Fruit fly (Drosophila melanogaster): ENCODE results near the gene Tap42.

Gene Tap42

dm6 chr2L:13378488-13378964 is 11.1 kb downstream of the Tap42 start, which contains the start of the genes CG9302 and beta'COP (continued):
- no peak for TF ChIP-seq D19A (tag; optimal IDR thresholded peaks at IDR 0.05)
- TF ChIP-seq CG34224 (GFP tag; IDR thresholded peaks at IDR 0.05; ENCODE audit: partially characterized antibody), result no peak; the same call in 2 of the 3 replicates
- TF ChIP-seq CG2678 (tag; optimal IDR thresholded peaks at IDR 0.05), result no peak
- TF ChIP-seq nerfin-2 (GFP tag; IDR thresholded peaks at IDR 0.05; ENCODE audit: partially characterized antibody), result peak; percentile 50; the same call in 1 of the 2 replicates
- TF ChIP-seq ci (GFP tag; IDR thresholded peaks at IDR 0.05), result no peak
- TF ChIP-seq ap (GFP tag; IDR thresholded peaks at IDR 0.05), result no peak
- TF ChIP-seq slou (GFP tag; optimal IDR thresholded peaks at IDR 0.05), result peak; percentile 81
- peak; percentile 47 for TF ChIP-seq CG8290 (GFP tag; optimal IDR thresholded peaks at IDR 0.05)
- TF ChIP-seq CG8290 (tag; optimal IDR thresholded peaks at IDR 0.05), result peak in 1 of 2 experiments; percentile 15
- no peak for TF ChIP-seq CG11696 (GFP tag; IDR thresholded peaks at IDR 0.05)
- no peak for TF ChIP-seq CG16779 (GFP tag; IDR thresholded peaks at IDR 0.05)
- TF ChIP-seq kay (GFP tag; optimal IDR thresholded peaks at IDR 0.05), result peak; percentile 75
- no peak for TF ChIP-seq CG8359 (GFP tag; optimal IDR thresholded peaks at IDR 0.05; ENCODE audit: borderline replicate concordance)
- TF ChIP-seq ERR (GFP tag; optimal IDR thresholded peaks at IDR 0.05), result no peak
- TF ChIP-seq Dfd (GFP tag; optimal IDR thresholded peaks at IDR 0.05), result no peak
- no peak for TF ChIP-seq ac (GFP tag; optimal IDR thresholded peaks at IDR 0.05)
- TF ChIP-seq lola (GFP tag; optimal IDR thresholded peaks at IDR 0.05), result peak in 1 of 3 experiments; percentile 75
- peak; percentile 36 for TF ChIP-seq CG1233 (GFP tag; optimal IDR thresholded peaks at IDR 0.05)
- TF ChIP-seq CG6854 (GFP tag; optimal IDR thresholded peaks at IDR 0.05), result no peak
- no peak for TF ChIP-seq ara (GFP tag; IDR thresholded peaks at IDR 0.05)
- no peak for TF ChIP-seq HLHmδ (GFP tag; optimal IDR thresholded peaks at IDR 0.05)
- TF ChIP-seq Dip3 (GFP tag; optimal IDR thresholded peaks at IDR 0.05), result peak; percentile 37
- TF ChIP-seq Camta (GFP tag; optimal IDR thresholded peaks at IDR 0.05), result no peak
- TF ChIP-seq dati (GFP tag; IDR thresholded peaks at IDR 0.05), result no peak
- TF ChIP-seq Dad (GFP tag; optimal IDR thresholded peaks at IDR 0.05), result peak; percentile 14
- peak; percentile 31 for TF ChIP-seq CG4854 (GFP tag; optimal IDR thresholded peaks at IDR 0.05)
- TF ChIP-seq esg (GFP tag; conservative IDR thresholded peaks at IDR 0.05), result peak; percentile 40; the same call in 1 of the 2 replicates
- TF ChIP-seq stwl (tag; optimal IDR thresholded peaks at IDR 0.05), result peak; percentile 38
- TF ChIP-seq org-1 (GFP tag; optimal IDR thresholded peaks at IDR 0.05), result no peak
- TF ChIP-seq CG16863 (GFP tag; optimal IDR thresholded peaks at IDR 0.05), result peak; percentile 1
- peak; percentile 72 for TF ChIP-seq HLH4C (GFP tag; IDR thresholded peaks at IDR 0.05; ENCODE audit: partially characterized antibody)
- TF ChIP-seq Rfx (GFP tag; IDR thresholded peaks at IDR 0.05), result peak; percentile 76
- TF ChIP-seq wor (GFP tag; IDR thresholded peaks at IDR 0.05), result no peak; the same call in 1 of the 2 replicates
- peak; percentile 60 for TF ChIP-seq tin (GFP tag; optimal IDR thresholded peaks at IDR 0.05)
- peak; percentile 33 for TF ChIP-seq CG13123 (GFP tag; optimal IDR thresholded peaks at IDR 0.05)
- TF ChIP-seq BEAF-32 (GFP tag; optimal IDR thresholded peaks at IDR 0.05), result peak; percentile 85
- TF ChIP-seq mam (GFP tag; optimal IDR thresholded peaks at IDR 0.05), result peak; percentile 71
- TF ChIP-seq unpg (GFP tag; optimal IDR thresholded peaks at IDR 0.05), result peak; percentile 58
- no peak for TF ChIP-seq nau (GFP tag; optimal IDR thresholded peaks at IDR 0.05)
- TF ChIP-seq CG12219 (GFP tag; optimal IDR thresholded peaks at IDR 0.05), result no peak
- TF ChIP-seq Dref (GFP tag; IDR thresholded peaks at IDR 0.05), result peak; percentile 68
- peak in 1 of 2 experiments; percentile 20 for TF ChIP-seq chif (GFP tag; optimal IDR thresholded peaks at IDR 0.05)
- TF ChIP-seq CG12744 (GFP tag; optimal IDR thresholded peaks at IDR 0.05), result peak; percentile 21
- TF ChIP-seq sim (GFP tag; IDR thresholded peaks at IDR 0.05), result no peak
- no peak for TF ChIP-seq Vsx1 (GFP tag; optimal IDR thresholded peaks at IDR 0.05)
- TF ChIP-seq Hr51 (GFP tag; optimal IDR thresholded peaks at IDR 0.05), result peak in 1 of 2 experiments; percentile 38
- peak; percentile 55 for TF ChIP-seq CG10979 (tag; optimal IDR thresholded peaks at IDR 0.05)
- TF ChIP-seq cad (GFP tag; optimal IDR thresholded peaks at IDR 0.05), result no peak
- TF ChIP-seq Sry-β (GFP tag; optimal IDR thresholded peaks at IDR 0.05), result peak; percentile 98
- no peak for TF ChIP-seq CG1792 (GFP tag; optimal IDR thresholded peaks at IDR 0.05)
- TF ChIP-seq pnt (GFP tag; optimal IDR thresholded peaks at IDR 0.05), result no peak
